Fruit fly (Drosophila melanogaster) whole organism, embryonic: ENCODE results near the gene dysf.

Experiments used
- Adf1 ChIP-seq: fragments of 200-800 bp; sonication (Bioruptor generic); IDR thresholded peaks from 2 replicates; pipeline ENCODE4 v1.3.6; 2022; ENCODE audit warnings: missing biosample characterization, missing genetic modification characterization
- B-H1 ChIP-seq: fragments of 200-800 bp; sonication (Bioruptor generic); IDR thresholded peaks from 3 replicates; pipeline ENCODE4 v1.3.6; 2022; ENCODE audit warnings: missing biosample characterization, missing genetic modification characterization
- Bdp1 ChIP-seq: fragments of 200-800 bp; sonication (Bioruptor generic); optimal IDR thresholded peaks from 3 replicates; lab custom pipeline; 2016; ENCODE audit warnings: missing biosample characterization, missing genetic modification characterization
- CG1233 ChIP-seq: fragments of 200-800 bp; sonication (Bioruptor generic); optimal IDR thresholded peaks from 4 replicates; lab custom pipeline; 2018; ENCODE audit warnings: missing biosample characterization, mild to moderate bottlenecking, missing genetic modification characterization
- CG13123 ChIP-seq: fragments of 200-800 bp; sonication (Bioruptor generic); optimal IDR thresholded peaks from 2 replicates; lab custom pipeline; 2016; ENCODE audit warnings: missing biosample characterization, missing genetic modification characterization
- CG14965 ChIP-seq: fragments of 200-800 bp; sonication (Bioruptor generic); optimal IDR thresholded peaks from 2 replicates; lab custom pipeline; 2016; ENCODE audit warnings: missing biosample characterization, missing genetic modification characterization, borderline replicate concordance
- CG2712 ChIP-seq: fragments of 200-800 bp; optimal IDR thresholded peaks from 3 replicates; lab custom pipeline; 2019; ENCODE audit warnings: missing biosample characterization, mild to moderate bottlenecking, missing genetic modification characterization, moderate library complexity
- CG30431 ChIP-seq: fragments of 200-800 bp; sonication (Bioruptor generic); optimal IDR thresholded peaks from 2 replicates; lab custom pipeline; 2017; ENCODE audit warnings: missing biosample characterization, missing genetic modification characterization
- CG32532 ChIP-seq: fragments of 200-800 bp; sonication (Bioruptor generic); IDR thresholded peaks from 2 replicates; pipeline ENCODE4 v1.3.6; 2022; ENCODE audit warnings: missing biosample characterization, missing genetic modification characterization
- CG3281 ChIP-seq: fragments of 200-800 bp; sonication (Bioruptor generic); optimal IDR thresholded peaks from 3 replicates; lab custom pipeline; 2017; ENCODE audit warnings: missing biosample characterization, mild to moderate bottlenecking, missing genetic modification characterization
- CG3995 ChIP-seq: fragments of 200-800 bp; sonication (Bioruptor generic); optimal IDR thresholded peaks from 3 replicates; lab custom pipeline; 2016; ENCODE audit warnings: missing biosample characterization, missing genetic modification characterization
- CG4730 ChIP-seq: fragments of 200-800 bp; sonication (Bioruptor generic); IDR thresholded peaks from 2 replicates; pipeline ENCODE4 v1.3.6; 2022; ENCODE audit warnings: missing biosample characterization, missing genetic modification characterization
- CG6254 ChIP-seq: fragments of 200-800 bp; sonication (Bioruptor generic); optimal IDR thresholded peaks from 3 replicates; lab custom pipeline; 2017; ENCODE audit warnings: mild to moderate bottlenecking, missing biosample characterization, missing genetic modification reagents, missing genetic modification characterization
- CG7963 ChIP-seq: fragments of 200-800 bp; sonication (Bioruptor generic); IDR thresholded peaks from 3 replicates; pipeline ENCODE4 v1.3.6; 2022; ENCODE audit warnings: missing biosample characterization, missing genetic modification characterization; ENCODE audit not compliant: partially characterized antibody
- CG9817 ChIP-seq: fragments of 200-800 bp; sonication (Bioruptor generic); optimal IDR thresholded peaks from 2 replicates; lab custom pipeline; 2018; ENCODE audit warnings: missing biosample characterization, mild to moderate bottlenecking, missing genetic modification characterization, moderate library complexity
- D19A ChIP-seq: fragments of 200-800 bp; optimal IDR thresholded peaks from 3 replicates; lab custom pipeline; 2019; ENCODE audit warnings: missing biosample characterization, mild to moderate bottlenecking, missing genetic modification characterization, moderate library complexity
- Doc2 ChIP-seq: fragments of 200-800 bp; sonication (Bioruptor generic); IDR thresholded peaks from 2 replicates; pipeline ENCODE4 v1.3.6; 2022; ENCODE audit warnings: missing biosample characterization, missing genetic modification characterization
- Fer1 ChIP-seq: fragments of 200-800 bp; sonication (Bioruptor generic); optimal IDR thresholded peaks from 2 replicates; lab custom pipeline; 2017; ENCODE audit warnings: missing biosample characterization, mild to moderate bottlenecking, missing genetic modification characterization
- Med ChIP-seq: fragments of 200-800 bp; sonication (Bioruptor generic); peaks from one replicate; lab custom pipeline; 2016; ENCODE audit warnings: missing biosample characterization, missing genetic modification characterization, mild to moderate bottlenecking, inconsistent platforms, moderate library complexity
- Mrtf ChIP-seq: fragments of 200-800 bp; sonication (Bioruptor generic); IDR thresholded peaks from 3 replicates; pipeline ENCODE4 v1.3.6; 2022; ENCODE audit warnings: missing biosample characterization, missing genetic modification characterization
- NK7.1 ChIP-seq: fragments of 200-800 bp; sonication (Bioruptor generic); optimal IDR thresholded peaks from 3 replicates; lab custom pipeline; 2016; ENCODE audit warnings: missing biosample characterization, missing genetic modification characterization
- Oli ChIP-seq: fragments of 200-800 bp; sonication (Bioruptor generic); optimal IDR thresholded peaks from 2 replicates; lab custom pipeline; 2018; ENCODE audit warnings: missing biosample characterization, mild to moderate bottlenecking, missing genetic modification characterization, moderate library complexity
- Ptx1 ChIP-seq: fragments of 200-800 bp; sonication (Bioruptor generic); IDR thresholded peaks from 2 replicates; pipeline ENCODE4 v1.3.6; 2022; ENCODE audit warnings: missing biosample characterization, missing genetic modification characterization
- Sox100B ChIP-seq: fragments of 200-800 bp; sonication (Bioruptor generic); optimal IDR thresholded peaks from 3 replicates; lab custom pipeline; 2018; ENCODE audit warnings: missing biosample characterization, mild to moderate bottlenecking, missing genetic modification characterization
- TFAM ChIP-seq: fragments of 200-800 bp; sonication (Bioruptor generic); optimal IDR thresholded peaks from 2 replicates; lab custom pipeline; 2017; ENCODE audit warnings: missing biosample characterization, missing genetic modification characterization, inconsistent platforms
- Xbp1 ChIP-seq: fragments of 200-800 bp; sonication (Bioruptor generic); optimal IDR thresholded peaks from 3 replicates; lab custom pipeline; 2016; ENCODE audit warnings: missing biosample characterization, mild to moderate bottlenecking, missing genetic modification characterization
- abd-A ChIP-seq: fragments of 200-800 bp; sonication (Bioruptor generic); optimal IDR thresholded peaks from 3 replicates; lab custom pipeline; 2019; ENCODE audit warnings: missing biosample characterization, mild to moderate bottlenecking, missing genetic modification characterization, moderate library complexity
- ato ChIP-seq: fragments of 200-800 bp; sonication (Bioruptor generic); IDR thresholded peaks from 2 replicates; pipeline ENCODE4 v1.3.6; 2022; ENCODE audit warnings: missing biosample characterization, missing genetic modification characterization; ENCODE audit not compliant: partially characterized antibody
- crol ChIP-seq: fragments of 200-800 bp; sonication (Bioruptor generic); IDR thresholded peaks from 2 replicates; pipeline ENCODE4 v1.3.6; 2022; ENCODE audit warnings: missing biosample characterization, missing genetic modification characterization
- en ChIP-seq: fragments of 200-800 bp; sonication (Bioruptor generic); optimal IDR thresholded peaks from 2 replicates; lab custom pipeline; 2016; ENCODE audit warnings: missing biosample characterization, missing genetic modification characterization
- ftz-f1 ChIP-seq: fragments of 200-800 bp; sonication (Bioruptor generic); optimal IDR thresholded peaks from 2 replicates; lab custom pipeline; 2016; ENCODE audit warnings: missing biosample characterization, missing genetic modification characterization
- fu2 ChIP-seq: fragments of 200-800 bp; sonication (Bioruptor generic); optimal IDR thresholded peaks from 2 replicates; lab custom pipeline; 2016; ENCODE audit warnings: missing biosample characterization, missing genetic modification characterization
- gro ChIP-seq: fragments of 200-800 bp; sonication (Bioruptor generic); optimal IDR thresholded peaks from 2 replicates; lab custom pipeline; 2016; ENCODE audit warnings: missing biosample characterization, missing genetic modification characterization
- lilli ChIP-seq: fragments of 200-800 bp; sonication (Bioruptor generic); optimal IDR thresholded peaks from 3 replicates; lab custom pipeline; 2016; ENCODE audit warnings: missing biosample characterization, missing genetic modification characterization
- lov ChIP-seq, 2 experiments: fragments of 200-800 bp in 1 of 2; fragments of >200 bp in 1 of 2; sonication (Bioruptor generic) in 1 of 2; IDR thresholded peaks in 1 of 2; optimal IDR thresholded peaks in 1 of 2; 2 replicates in 1 of 2; 3 replicates in 1 of 2; pipeline versions ENCODE4 v1.3.6 to Lab custom; 2017 to 2022; ENCODE audit warnings: missing biosample characterization in 1 of 2, missing genetic modification characterization in 1 of 2
- oc ChIP-seq: fragments of 200-800 bp; sonication (Bioruptor generic); optimal IDR thresholded peaks from 2 replicates; lab custom pipeline; 2018; ENCODE audit warnings: missing biosample characterization, mild to moderate bottlenecking, missing genetic modification characterization, moderate library complexity
- pum ChIP-seq: fragments of 200-800 bp; sonication (Bioruptor generic); optimal IDR thresholded peaks from 2 replicates; lab custom pipeline; 2016; ENCODE audit warnings: missing biosample characterization, missing genetic modification characterization
- run ChIP-seq: fragments of 200-800 bp; sonication (Bioruptor generic); optimal IDR thresholded peaks from 3 replicates; lab custom pipeline; 2018; ENCODE audit warnings: missing biosample characterization, mild to moderate bottlenecking, missing genetic modification characterization
- sc ChIP-seq, 3 experiments: fragments of >200 bp in 2 of 3; fragments of 200-800 bp in 1 of 3; sonication (Bioruptor generic) in 1 of 3; optimal IDR thresholded peaks; 2 replicates in 2 of 3; 3 replicates in 1 of 3; lab custom pipeline; 2017; ENCODE audit warnings: mild to moderate bottlenecking in 1 of 3, missing biosample characterization in 1 of 3, missing genetic modification characterization in 1 of 3, missing genetic modification reagents in 1 of 3
- scrt ChIP-seq: fragments of 200-800 bp; sonication (Bioruptor generic); optimal IDR thresholded peaks from 2 replicates; lab custom pipeline; 2018; ENCODE audit warnings: missing biosample characterization, mild to moderate bottlenecking, missing genetic modification characterization, moderate library complexity
- sd ChIP-seq: fragments of 200-800 bp; sonication (Bioruptor generic); optimal IDR thresholded peaks from 3 replicates; lab custom pipeline; 2018; ENCODE audit warnings: missing biosample characterization, mild to moderate bottlenecking, missing genetic modification characterization, moderate library complexity
- sisA ChIP-seq: fragments of 200-800 bp; sonication (Bioruptor generic); IDR thresholded peaks from 2 replicates; pipeline ENCODE4 v1.3.6; 2022; ENCODE audit warnings: missing biosample characterization, missing genetic modification characterization
- sqz ChIP-seq: fragments of 200-800 bp; sonication (Bioruptor generic); optimal IDR thresholded peaks from 3 replicates; lab custom pipeline; 2018; ENCODE audit warnings: missing biosample characterization, mild to moderate bottlenecking, missing genetic modification characterization
- sug ChIP-seq: fragments of 200-800 bp; optimal IDR thresholded peaks from 2 replicates; lab custom pipeline; 2019; ENCODE audit warnings: missing biosample characterization, mild to moderate bottlenecking, missing genetic modification characterization, moderate library complexity
- tin ChIP-seq: fragments of 200-800 bp; sonication (Bioruptor generic); optimal IDR thresholded peaks from 3 replicates; lab custom pipeline; 2016; ENCODE audit warnings: missing biosample characterization, missing genetic modification characterization
- unpg ChIP-seq: fragments of 200-800 bp; sonication (Bioruptor generic); optimal IDR thresholded peaks from 3 replicates; lab custom pipeline; 2018; ENCODE audit warnings: missing biosample characterization, mild to moderate bottlenecking, missing genetic modification characterization, moderate library complexity
- wdn ChIP-seq: fragments of 200-800 bp; sonication (Bioruptor generic); IDR thresholded peaks from 2 replicates; pipeline ENCODE4 v1.3.6; 2022; ENCODE audit warnings: missing biosample characterization, missing genetic modification characterization
- z ChIP-seq: fragments of 200-800 bp; sonication (Bioruptor generic); IDR thresholded peaks from 3 replicates; pipeline ENCODE4 v1.3.6; 2022; ENCODE audit warnings: missing biosample characterization, missing genetic modification characterization
- zfh2 ChIP-seq: fragments of 200-800 bp; sonication (Bioruptor generic); optimal IDR thresholded peaks from 2 replicates; lab custom pipeline; 2016; ENCODE audit warnings: missing biosample characterization, missing genetic modification characterization

Gene dysf

dm6 chr3R:26106595-26107152 is 8.2 kb upstream of the dysf start, which contains the start of gene Cipc (continued):
- TF ChIP-seq lov (optimal IDR thresholded peaks at IDR 0.05; lab: Kevin White, UChicago) (no peak), lov (GFP tag; IDR thresholded peaks at IDR 0.05; lab: Robert Waterston, UW) (peak; percentile 21; the same call in 1 of the 3 replicates), en (GFP tag; lab: Kevin White, UChicago) (no peak), ftz-f1 (peak; percentile 64), unpg (peak; percentile 72), Ptx1 (peak; percentile 79), lilli (GFP tag; lab: Kevin White, UChicago) (no peak), Bdp1 (GFP tag; lab: Kevin White, UChicago) (peak; percentile 15), CG14965 (GFP tag; lab: Kevin White, UChicago) (no peak), Oli (tag; lab: Kevin White, UChicago) (peak; percentile 78), CG3281 (GFP tag; lab: Kevin White, UChicago) (peak; percentile 86), Xbp1 (GFP tag; lab: Kevin White, UChicago) (peak; percentile 49), CG30431 (GFP tag; lab: Kevin White, UChicago) (peak; percentile 27), run (tag; lab: Kevin White, UChicago) (peak; percentile 52), crol (GFP tag; lab: Robert Waterston, UW) (no peak), Adf1 (GFP tag; lab: Robert Waterston, UW) (peak; percentile 74), sisA (GFP tag; lab: Robert Waterston, UW) (0 out of 2 replicates have a peak, but pooled peaks have one; percentile 5), CG9817 (tag; lab: Kevin White, UChicago) (peak; percentile 59), Mrtf (GFP tag; lab: Robert Waterston, UW) (no peak; the same call in 1 of the 3 replicates), NK7.1 (GFP tag; lab: Kevin White, UChicago) (no peak), Med (GFP tag; lab: Kevin White, UChicago) (peak; percentile 94), zfh2 (peak; percentile 14), Doc2 (GFP tag; lab: Robert Waterston, UW) (no peak), sug (peak; percentile 82), CG3995 (peak; percentile 11), sd (tag; lab: Kevin White, UChicago) (peak; percentile 71), abd-A (peak; percentile 80), CG2712 (peak; percentile 82), ato (peak; percentile 36), Sox100B (GFP tag; lab: Kevin White, UChicago) (peak; percentile 90), sqz (peak; percentile 72), oc (tag; lab: Kevin White, UChicago) (peak; percentile 55), D19A (tag; lab: Kevin White, UChicago) (peak; percentile 83), tin (GFP tag; lab: Kevin White, UChicago) (peak; percentile 74), pum (no peak), fu2 (GFP tag; lab: Kevin White, UChicago) (no peak), CG6254 (GFP tag; lab: Kevin White, UChicago) (peak; percentile 17), CG7963 (GFP tag; lab: Robert Waterston, UW) (no peak), wdn (GFP tag; lab: Robert Waterston, UW) (peak; percentile 42; the same call in 1 of the 2 replicates), scrt (GFP tag; lab: Kevin White, UChicago) (peak; percentile 79), TFAM (GFP tag; lab: Kevin White, UChicago) (no peak), B-H1 (GFP tag; lab: Robert Waterston, UW) (peak; percentile 57), gro (GFP tag; lab: Kevin White, UChicago) (peak; percentile 89), z (GFP tag; lab: Robert Waterston, UW) (0 out of 3 replicates have a peak, but pooled peaks have one; percentile 27), CG13123 (no peak), Fer1 (peak; percentile 93), sc (optimal IDR thresholded peaks at IDR 0.05; lab: Kevin White, UChicago) (no peak), sc (GFP tag; optimal IDR thresholded peaks at IDR 0.05; lab: Kevin White, UChicago) (peak; percentile 36), CG32532 (GFP tag; lab: Robert Waterston, UW) (peak; percentile 91), CG1233 (GFP tag; lab: Kevin White, UChicago) (peak; percentile 72), CG4730 (GFP tag; lab: Robert Waterston, UW) (no peak)
